Fruit fly (Drosophila melanogaster): ENCODE data around the gene Ccdc56.

dm6 chr3L:11711789-11712188, 3.0 kb downstream of the Ccdc56 start:
- no peak for TF ChIP-seq ey (GFP tag; optimal IDR thresholded peaks at IDR 0.05)
- no peak for TF ChIP-seq usp (GFP tag; optimal IDR thresholded peaks at IDR 0.05)
- TF ChIP-seq br (GFP tag; optimal IDR thresholded peaks at IDR 0.05): no peak
- no peak for TF ChIP-seq fru (GFP tag; optimal IDR thresholded peaks at IDR 0.05)
- TF ChIP-seq GATAd (GFP tag; optimal IDR thresholded peaks at IDR 0.05): no peak
- no peak for TF ChIP-seq Hnf4 (GFP tag; optimal IDR thresholded peaks at IDR 0.05)
- no peak for TF ChIP-seq sage (GFP tag; optimal IDR thresholded peaks at IDR 0.05)
- no peak for TF ChIP-seq sv (GFP tag; optimal IDR thresholded peaks at IDR 0.05)

All from whole organism, wandering third instar larva.